Worm (Caenorhabditis elegans): ENCODE results near the gene W03C9.1.

The W03C9.1 gene

DNA sequence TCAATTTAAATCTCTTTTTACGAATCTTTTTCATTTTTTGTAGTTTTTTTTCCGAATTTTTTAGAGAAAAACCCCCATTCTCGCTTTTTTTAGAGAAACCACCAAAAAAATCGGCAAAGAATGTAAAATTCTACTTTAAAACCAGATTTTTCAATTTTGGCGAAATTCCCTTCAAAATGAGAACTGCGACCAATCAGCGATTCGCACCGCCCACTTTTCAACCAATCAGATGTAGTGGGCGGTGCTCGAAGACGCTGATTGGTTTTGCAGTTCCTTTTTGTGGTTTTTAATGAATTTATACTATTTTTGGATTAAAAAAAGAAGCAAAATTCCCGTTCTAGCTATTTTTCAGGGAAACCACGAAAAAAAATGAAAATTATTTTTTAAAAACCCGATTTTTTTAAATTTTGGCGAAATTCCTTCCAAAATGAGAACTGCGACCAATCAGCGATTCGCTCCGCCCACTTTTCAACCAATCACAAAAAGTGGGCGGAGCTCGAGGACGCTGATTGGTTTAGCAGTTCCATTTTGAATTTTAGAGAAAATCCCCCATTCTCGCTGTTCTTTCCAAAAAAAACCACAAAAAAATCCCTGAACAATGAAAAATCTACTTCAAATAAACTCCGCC, 9.2 kb upstream of the W03C9.1 start:
- TF ChIP-seq Y55F3AM.14 (GFP tag; optimal IDR thresholded peaks at IDR 0.05), result no peak
- TF ChIP-seq mab-5 (tag; optimal IDR thresholded peaks at IDR 0.05), result no peak
- TF ChIP-seq mbf-1 (tag; optimal IDR thresholded peaks at IDR 0.05), result no peak
- TF ChIP-seq nhr-23 (tag; optimal IDR thresholded peaks at IDR 0.05), result no peak
- no peak for TF ChIP-seq unc-39 (tag; optimal IDR thresholded peaks at IDR 0.05)
- no peak for TF ChIP-seq F13H6.1 (tag; optimal IDR thresholded peaks at IDR 0.05)
- TF ChIP-seq C34F6.9 (tag; optimal IDR thresholded peaks at IDR 0.05), result no peak
- no peak for TF ChIP-seq crh-2 (tag; optimal IDR thresholded peaks at IDR 0.05)
- TF ChIP-seq ceh-16 (tag; optimal IDR thresholded peaks at IDR 0.05), result no peak
- TF ChIP-seq nhr-77 (tag; optimal IDR thresholded peaks at IDR 0.05), result no peak
- no peak for TF ChIP-seq egl-27 (tag; optimal IDR thresholded peaks at IDR 0.05)
- no peak for TF ChIP-seq aly-2 (tag; optimal IDR thresholded peaks at IDR 0.05)
- TF ChIP-seq nhr-237 (tag; optimal IDR thresholded peaks at IDR 0.05), result no peak
- no peak for TF ChIP-seq alr-1 (tag; optimal IDR thresholded peaks at IDR 0.05)
- TF ChIP-seq mdl-1 (tag; optimal IDR thresholded peaks at IDR 0.05), result no peak
- no peak for TF ChIP-seq elt-1 (tag; optimal IDR thresholded peaks at IDR 0.05)
- no peak for TF ChIP-seq nhr-129 (tag; optimal IDR thresholded peaks at IDR 0.05)
- no peak for TF ChIP-seq ztf-1 (GFP tag; conservative IDR thresholded peaks at IDR 0.05)
- no peak for TF ChIP-seq sma-9 (GFP tag; optimal IDR thresholded peaks at IDR 0.05)
- TF ChIP-seq sma-9 (tag; optimal IDR thresholded peaks at IDR 0.05), result no peak

DNA sequence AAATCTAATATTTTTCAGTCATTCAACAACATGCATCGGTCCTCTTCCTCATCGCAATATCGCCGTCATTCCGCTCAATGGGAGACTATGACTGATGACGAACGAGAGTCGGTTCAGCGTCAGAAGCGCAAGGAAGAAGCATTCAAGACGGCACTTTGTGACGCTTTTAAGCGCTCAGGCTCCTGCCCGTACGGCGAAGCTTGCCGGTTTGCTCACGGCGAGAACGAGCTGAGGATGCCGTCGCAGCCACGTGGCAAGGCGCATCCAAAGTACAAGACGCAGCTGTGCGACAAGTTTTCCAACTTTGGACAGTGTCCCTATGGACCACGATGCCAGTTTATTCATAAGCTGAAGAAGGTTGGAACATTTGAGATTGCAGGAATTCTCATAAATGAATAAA, 7.1 kb upstream of the W03C9.1 start:
- TF ChIP-seq elt-3 (tag; optimal IDR thresholded peaks at IDR 0.05), result no peak
- no peak for TF ChIP-seq ama-1 (optimal IDR thresholded peaks at IDR 0.05)
- no peak for TF ChIP-seq sma-3 (GFP tag; optimal IDR thresholded peaks at IDR 0.05)
- TF ChIP-seq fos-1 (tag; optimal IDR thresholded peaks at IDR 0.05), result no peak
- no peak for TF ChIP-seq unc-55 (GFP tag; optimal IDR thresholded peaks at IDR 0.05)
- no peak for TF ChIP-seq nhr-77 (tag; optimal IDR thresholded peaks at IDR 0.05)
- TF ChIP-seq nhr-129 (tag; optimal IDR thresholded peaks at IDR 0.05), result no peak
- no peak for TF ChIP-seq gmeb-1 (tag; optimal IDR thresholded peaks at IDR 0.05)
- TF ChIP-seq skn-1 (tag; optimal IDR thresholded peaks at IDR 0.05), result no peak
- TF ChIP-seq peb-1 (tag; optimal IDR thresholded peaks at IDR 0.05), result no peak
- TF ChIP-seq zag-1 (tag; optimal IDR thresholded peaks at IDR 0.05), result no peak
- no peak for TF ChIP-seq sem-4 (tag; optimal IDR thresholded peaks at IDR 0.05)
- no peak for TF ChIP-seq R02D3.7 (tag; optimal IDR thresholded peaks at IDR 0.05)
- TF ChIP-seq unc-39 (tag; optimal IDR thresholded peaks at IDR 0.05), result no peak

DNA sequence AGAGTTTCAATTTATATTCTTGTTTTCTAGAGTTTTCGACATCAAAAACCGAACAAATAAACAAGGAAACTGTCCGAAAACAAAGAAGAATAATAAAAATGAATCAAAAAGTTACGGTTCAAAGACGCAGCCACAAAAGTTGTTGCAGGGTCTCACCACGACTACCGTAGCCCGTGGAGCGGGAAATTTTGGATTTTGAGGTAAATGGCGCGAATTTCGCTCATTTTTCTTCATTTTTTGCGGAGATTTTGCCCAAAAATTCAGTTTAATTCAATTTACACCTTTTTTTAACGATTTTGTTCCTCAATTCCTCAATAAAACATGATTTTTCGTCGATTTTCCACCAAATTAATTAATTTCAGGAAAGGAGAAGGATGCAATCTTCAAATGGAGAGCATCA, 6.3 kb upstream of the W03C9.1 start, which contains the start of gene mex-1:
Gene mex-1, plus strand, starts transcription at position 363 of the 400 bp plus-strand sequence.
- TF ChIP-seq ZK546.5 (tag; optimal IDR thresholded peaks at IDR 0.05) (no peak), egl-27 (tag; optimal IDR thresholded peaks at IDR 0.05) (no peak), mbf-1 (tag; optimal IDR thresholded peaks at IDR 0.05) (no peak), nhr-11 (tag; optimal IDR thresholded peaks at IDR 0.05) (no peak), ztf-11 (tag; optimal IDR thresholded peaks at IDR 0.05) (no peak), fos-1 (tag; optimal IDR thresholded peaks at IDR 0.05) (no peak), lin-11 (tag; optimal IDR thresholded peaks at IDR 0.05) (no peak), lin-13 (GFP tag; optimal IDR thresholded peaks at IDR 0.05) (no peak), lsy-2 (tag; optimal IDR thresholded peaks at IDR 0.05) (no peak), nhr-129 (tag; optimal IDR thresholded peaks at IDR 0.05) (no peak), mdl-1 (tag; optimal IDR thresholded peaks at IDR 0.05) (no peak), C34F6.9 (tag; optimal IDR thresholded peaks at IDR 0.05) (no peak), snpc-4 (tag; optimal IDR thresholded peaks at IDR 0.05) (no peak), zag-1 (tag; optimal IDR thresholded peaks at IDR 0.05) (no peak)

DNA sequence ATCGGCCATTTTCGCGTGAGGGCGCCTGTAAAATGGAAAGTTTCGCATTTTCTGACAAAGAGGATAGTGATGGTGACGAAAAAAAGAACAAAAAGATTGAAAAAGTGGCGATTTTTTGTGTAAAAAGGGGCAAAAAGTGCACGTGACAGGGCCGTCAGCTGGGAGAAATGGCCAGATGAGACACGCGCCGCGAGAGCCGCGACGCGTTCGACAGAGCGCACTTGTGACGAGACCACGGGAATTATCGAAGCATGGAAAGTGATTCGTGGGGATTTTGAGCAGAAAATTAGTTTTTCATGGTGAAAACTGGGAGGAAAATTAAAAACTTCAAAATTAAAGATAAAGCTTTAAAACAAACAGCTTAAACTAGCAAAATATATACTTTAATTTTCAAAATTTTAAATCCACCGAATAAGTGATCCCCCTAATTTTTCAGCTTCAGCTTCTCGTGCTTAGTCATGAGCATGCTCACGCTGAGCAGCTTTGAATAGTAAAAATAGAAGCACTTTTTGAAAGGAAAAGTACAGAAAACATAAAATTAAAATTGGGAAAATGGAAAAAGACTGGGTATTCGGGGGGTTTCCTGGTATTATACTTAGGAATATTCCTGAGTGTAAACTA, 5.7 kb upstream of the W03C9.1 start, which contains the start of gene W03C9.5:
Gene W03C9.5, minus strand, starts transcription at position 38 of the 621 bp plus-strand sequence.
- TF ChIP-seq ztf-11 (tag; optimal IDR thresholded peaks at IDR 0.05), result no peak
- peak; percentile 97 for TF ChIP-seq unc-55 (GFP tag; optimal IDR thresholded peaks at IDR 0.05)
- TF ChIP-seq nhr-12 (tag; optimal IDR thresholded peaks at IDR 0.05), result no peak
- TF ChIP-seq alr-1 (tag; optimal IDR thresholded peaks at IDR 0.05), result no peak
- peak; percentile 93 for TF ChIP-seq nhr-129 (tag; optimal IDR thresholded peaks at IDR 0.05)
- TF ChIP-seq elt-3 (tag; optimal IDR thresholded peaks at IDR 0.05), result no peak
- TF ChIP-seq sma-3 (GFP tag; optimal IDR thresholded peaks at IDR 0.05), result peak; percentile 96
- peak; percentile 64 for TF ChIP-seq ceh-82 (tag; optimal IDR thresholded peaks at IDR 0.05)
- TF ChIP-seq Y55F3AM.14 (GFP tag; optimal IDR thresholded peaks at IDR 0.05), result peak; percentile 81
- peak; percentile 80 for TF ChIP-seq blmp-1 (tag; optimal IDR thresholded peaks at IDR 0.05; ENCODE audit: insufficient read depth)
- TF ChIP-seq mbf-1 (tag; optimal IDR thresholded peaks at IDR 0.05), result no peak
- TF ChIP-seq nhr-6 (tag; optimal IDR thresholded peaks at IDR 0.05), result peak; percentile 79
- peak; percentile 96 for TF ChIP-seq crh-2 (tag; optimal IDR thresholded peaks at IDR 0.05)
- TF ChIP-seq ztf-4 (tag; optimal IDR thresholded peaks at IDR 0.05), result peak; percentile 81
- TF ChIP-seq skn-1 (tag; optimal IDR thresholded peaks at IDR 0.05), result peak; percentile 52
- peak; percentile 78 for TF ChIP-seq nhr-21 (tag; optimal IDR thresholded peaks at IDR 0.05)
- TF ChIP-seq lin-13 (GFP tag; optimal IDR thresholded peaks at IDR 0.05), result peak; percentile 96
- no peak for TF ChIP-seq R02D3.7 (tag; optimal IDR thresholded peaks at IDR 0.05)
- TF ChIP-seq snpc-4 (tag; optimal IDR thresholded peaks at IDR 0.05), result peak; percentile 70
- TF ChIP-seq ceh-16 (tag; optimal IDR thresholded peaks at IDR 0.05), result no peak
- peak; percentile 87 for TF ChIP-seq sma-9 (GFP tag; optimal IDR thresholded peaks at IDR 0.05)
- no peak for TF ChIP-seq sma-9 (tag; optimal IDR thresholded peaks at IDR 0.05)
- peak; percentile 66 for TF ChIP-seq nhr-77 (tag; optimal IDR thresholded peaks at IDR 0.05)
- TF ChIP-seq unc-62 (GFP tag; optimal IDR thresholded peaks at IDR 0.05), result no peak
- peak; percentile 87 for TF ChIP-seq lin-11 (tag; optimal IDR thresholded peaks at IDR 0.05)

Data from whole organism, L2 larva.